Worm (Caenorhabditis elegans) whole organism, L1 larva: ENCODE measurements around the gene gln-2.

ENCODE experiments used
- C04F5.9 ChIP-seq: sonication (generic microtip); optimal IDR thresholded peaks from 2 replicates; lab custom pipeline; 2016; ENCODE audit warnings: missing genetic modification characterization, missing compliant biosample characterization
- C34B4.2 ChIP-seq: sonication (generic microtip); optimal IDR thresholded peaks from 2 replicates; lab custom pipeline; 2017; ENCODE audit warnings: mild to moderate bottlenecking, missing genetic modification characterization, missing compliant biosample characterization
- F16B12.6 ChIP-seq: fragments of 150-350 bp; optimal IDR thresholded peaks from 2 replicates; lab custom pipeline; 2014; ENCODE audit warnings: missing biosample characterization, missing genetic modification characterization
- Y116A8C.19 ChIP-seq: sonication (generic microtip); optimal IDR thresholded peaks from 2 replicates; lab custom pipeline; 2016; ENCODE audit warnings: missing compliant biosample characterization, missing genetic modification characterization, borderline replicate concordance
- alr-1 ChIP-seq: fragments of 200-800 bp; sonication (Bioruptor generic); optimal IDR thresholded peaks from 2 replicates; lab custom pipeline; 2018; ENCODE audit warnings: borderline replicate concordance, mild to moderate bottlenecking, missing genetic modification characterization, missing compliant biosample characterization
- blmp-1 ChIP-seq: fragments of 150-350 bp; optimal IDR thresholded peaks from 2 replicates; lab custom pipeline; 2014; ENCODE audit warnings: missing biosample characterization, missing genetic modification characterization
- ceh-63 ChIP-seq: fragments of 200-800 bp; sonication (Bioruptor generic); optimal IDR thresholded peaks from 2 replicates; lab custom pipeline; 2018; ENCODE audit warnings: mild to moderate bottlenecking, missing genetic modification characterization, missing compliant biosample characterization
- ceh-82 ChIP-seq, 3 experiments: fragments of 150-350 bp in 1 of 3; sonication (generic microtip) in 2 of 3; optimal IDR thresholded peaks; 2 replicates each; lab custom pipeline; 2014 to 2017; ENCODE audit warnings: missing biosample characterization in 3 of 3, missing genetic modification characterization in 3 of 3
- ces-1 ChIP-seq: fragments of 150-350 bp; optimal IDR thresholded peaks from 2 replicates; lab custom pipeline; 2014; ENCODE audit warnings: missing biosample characterization, missing genetic modification reagents, missing genetic modification characterization
- efl-1 ChIP-seq, 4 experiments: fragments of 150-350 bp; optimal IDR thresholded peaks in 3 of 4; peaks in 1 of 4; 1 replicate in 1 of 4; 2 replicates in 3 of 4; lab custom pipeline; 2014; ENCODE audit warnings: missing biosample characterization in 2 of 4, missing genetic modification characterization in 2 of 4, missing genetic modification reagents in 2 of 4
- egl-13 ChIP-seq: sonication (generic microtip); optimal IDR thresholded peaks from 2 replicates; lab custom pipeline; 2016; ENCODE audit warnings: missing genotype, missing genetic modification reagents, missing genetic modification characterization, missing compliant biosample characterization
- ets-5 ChIP-seq: fragments of 200-800 bp; sonication (Bioruptor generic); IDR thresholded peaks from 2 replicates; pipeline ENCODE4 v1.3.6; 2022; ENCODE audit warnings: missing genetic modification characterization, missing compliant biosample characterization
- fkh-10 ChIP-seq: sonication (generic microtip); optimal IDR thresholded peaks from 2 replicates; lab custom pipeline; 2017; ENCODE audit warnings: missing biosample characterization, missing genetic modification reagents, missing genetic modification characterization
- fkh-4 ChIP-seq: sonication (generic microtip); optimal IDR thresholded peaks from 2 replicates; lab custom pipeline; 2016; ENCODE audit warnings: missing compliant biosample characterization, missing genetic modification characterization, borderline replicate concordance
- grh-1 ChIP-seq: fragments of 200-800 bp; sonication (Bioruptor generic); IDR thresholded peaks from 2 replicates; pipeline ENCODE4 v1.3.6; 2022; ENCODE audit warnings: missing genetic modification reagents, missing genetic modification characterization, missing compliant biosample characterization
- irx-1 ChIP-seq: sonication (generic microtip); optimal IDR thresholded peaks from 2 replicates; lab custom pipeline; 2016; ENCODE audit warnings: missing genetic modification characterization, missing compliant biosample characterization
- isw-1 ChIP-seq: fragments of 200-800 bp; sonication (Bioruptor generic); IDR thresholded peaks from 2 replicates; pipeline ENCODE4 v1.3.6; 2022; ENCODE audit warnings: missing genetic modification characterization, missing compliant biosample characterization
- jun-1 ChIP-seq: fragments of 150-350 bp; optimal IDR thresholded peaks from 2 replicates; lab custom pipeline; 2014; ENCODE audit warnings: missing biosample characterization, missing genetic modification reagents, missing genetic modification characterization
- lin-13 ChIP-seq: fragments of 150-350 bp; optimal IDR thresholded peaks from 2 replicates; lab custom pipeline; 2014; ENCODE audit warnings: missing biosample characterization, missing genetic modification reagents, missing genetic modification characterization
- lin-14 ChIP-seq: fragments of 200-800 bp; sonication (Bioruptor generic); optimal IDR thresholded peaks from 2 replicates; lab custom pipeline; 2018; ENCODE audit warnings: mild to moderate bottlenecking, missing genetic modification characterization, moderate library complexity, missing compliant biosample characterization
- lin-35 ChIP-seq, 2 experiments: fragments of 150-350 bp; optimal IDR thresholded peaks; 2 replicates each; lab custom pipeline; 2014; ENCODE audit warnings: missing biosample characterization in 2 of 2, missing genetic modification characterization in 2 of 2, missing genetic modification reagents in 2 of 2
- lin-39 ChIP-seq: fragments of 150-350 bp; optimal IDR thresholded peaks from 2 replicates; lab custom pipeline; 2014; ENCODE audit warnings: missing biosample characterization, missing genetic modification reagents, missing genetic modification characterization
- lsy-2 ChIP-seq, 2 experiments: fragments of 150-350 bp; optimal IDR thresholded peaks; 2 replicates each; lab custom pipeline; 2014; ENCODE audit warnings: missing biosample characterization in 2 of 2, missing genetic modification characterization in 2 of 2
- nhr-11 ChIP-seq: fragments of 150-350 bp; optimal IDR thresholded peaks from 2 replicates; lab custom pipeline; 2014; ENCODE audit warnings: missing biosample characterization, missing genetic modification characterization
- nhr-12 ChIP-seq: sonication (generic microtip); optimal IDR thresholded peaks from 2 replicates; lab custom pipeline; 2017; ENCODE audit warnings: missing biosample characterization, missing genetic modification characterization
- nhr-19 ChIP-seq: fragments of 200-800 bp; sonication (Bioruptor generic); conservative IDR thresholded peaks from 2 replicates; pipeline ENCODE4 v1.3.6; 2022; ENCODE audit warnings: missing genetic modification characterization, missing compliant biosample characterization
- nhr-20 ChIP-seq: sonication (generic microtip); optimal IDR thresholded peaks from 2 replicates; lab custom pipeline; 2016; ENCODE audit warnings: mild to moderate bottlenecking, missing genetic modification characterization, missing compliant biosample characterization
- nhr-71 ChIP-seq: sonication (generic microtip); optimal IDR thresholded peaks from 2 replicates; lab custom pipeline; 2016; ENCODE audit warnings: mild to moderate bottlenecking, missing genetic modification characterization, moderate library complexity, missing compliant biosample characterization
- nhr-77 ChIP-seq: fragments of 150-350 bp; optimal IDR thresholded peaks from 2 replicates; lab custom pipeline; 2014; ENCODE audit warnings: missing biosample characterization, missing genetic modification characterization
- nhr-85 ChIP-seq: sonication (generic microtip); peaks from one replicate; lab custom pipeline; 2016; ENCODE audit warnings: missing genetic modification characterization, inconsistent platforms, missing compliant biosample characterization
- nhr-90 ChIP-seq: sonication (generic microtip); optimal IDR thresholded peaks from 2 replicates; lab custom pipeline; 2016; ENCODE audit warnings: mild to moderate bottlenecking, missing genetic modification characterization, missing compliant biosample characterization; ENCODE audit not compliant: poor library complexity
- rnt-1 ChIP-seq: sonication (generic microtip); optimal IDR thresholded peaks from 2 replicates; lab custom pipeline; 2016; ENCODE audit warnings: mild to moderate bottlenecking, missing genetic modification characterization, moderate library complexity, missing compliant biosample characterization
- snu-23 ChIP-seq: sonication (generic microtip); optimal IDR thresholded peaks from 2 replicates; lab custom pipeline; 2016; ENCODE audit warnings: missing genetic modification characterization, missing compliant biosample characterization
- sox-4 ChIP-seq: sonication (generic microtip); optimal IDR thresholded peaks from 2 replicates; lab custom pipeline; 2016; ENCODE audit warnings: missing genetic modification characterization, missing compliant biosample characterization
- sup-37 ChIP-seq: fragments of 200-800 bp; sonication (Bioruptor generic); optimal IDR thresholded peaks from 2 replicates; lab custom pipeline; 2018; ENCODE audit warnings: mild to moderate bottlenecking, missing genetic modification characterization, missing compliant biosample characterization
- swsn-7 ChIP-seq: sonication (generic microtip); optimal IDR thresholded peaks from 2 replicates; lab custom pipeline; 2016; ENCODE audit warnings: missing genetic modification characterization, missing compliant biosample characterization
- tbx-2 ChIP-seq: sonication (generic microtip); optimal IDR thresholded peaks from 2 replicates; lab custom pipeline; 2016; ENCODE audit warnings: missing genetic modification characterization, missing compliant biosample characterization
- tlp-1 ChIP-seq: fragments of 150-350 bp; optimal IDR thresholded peaks from 2 replicates; lab custom pipeline; 2014; ENCODE audit warnings: missing biosample characterization, missing genetic modification characterization
- unc-30 ChIP-seq: sonication (generic microtip); optimal IDR thresholded peaks from 2 replicates; lab custom pipeline; 2017; ENCODE audit warnings: missing biosample characterization, missing genetic modification characterization
- unc-62 ChIP-seq: fragments of 150-350 bp; optimal IDR thresholded peaks from 2 replicates; lab custom pipeline; 2014; ENCODE audit warnings: missing biosample characterization, missing genetic modification reagents, missing genetic modification characterization
- unc-86 ChIP-seq: sonication (generic microtip); optimal IDR thresholded peaks from 2 replicates; lab custom pipeline; 2016; ENCODE audit warnings: missing genetic modification characterization, missing compliant biosample characterization
- unc-98 ChIP-seq: fragments of 200-800 bp; sonication (Bioruptor generic); IDR thresholded peaks from 2 replicates; pipeline ENCODE4 v1.3.6; 2022; ENCODE audit warnings: missing genetic modification characterization, missing compliant biosample characterization
- xbp-1 ChIP-seq: sonication (generic microtip); optimal IDR thresholded peaks from 2 replicates; lab custom pipeline; 2016; ENCODE audit warnings: missing genetic modification characterization, missing compliant biosample characterization
- zag-1 ChIP-seq: fragments of 150-350 bp; optimal IDR thresholded peaks from 2 replicates; lab custom pipeline; 2014; ENCODE audit warnings: missing biosample characterization, missing genetic modification characterization
- ztf-4 ChIP-seq: fragments of 150-350 bp; optimal IDR thresholded peaks from 2 replicates; lab custom pipeline; 2014; ENCODE audit warnings: missing biosample characterization, missing genetic modification characterization

gln-2 gene

ce11 chrIII:9907574-9907973 is 37.0 kb downstream of the gln-2 start:
- no peak for TF ChIP-seq nhr-90 (tag; lab: Kevin White, UChicago)
- TF ChIP-seq nhr-85 (tag; lab: Kevin White, UChicago), result peak; percentile 50
- TF ChIP-seq unc-30 (tag; lab: Kevin White, UChicago), result no peak
- no peak for TF ChIP-seq ces-1 (GFP tag; lab: Kevin White, UChicago)
- no peak for TF ChIP-seq C04F5.9 (tag; lab: Kevin White, UChicago)
- TF ChIP-seq irx-1 (tag; lab: Kevin White, UChicago), result no peak
- no peak for TF ChIP-seq lin-35 (GFP tag; optimal IDR thresholded peaks at IDR 0.05; lab: Kevin White, UChicago)
- TF ChIP-seq nhr-20 (tag; lab: Kevin White, UChicago), result peak; percentile 27
- no peak for TF ChIP-seq nhr-77 (tag; lab: Kevin White, UChicago)
- peak; percentile 30 for TF ChIP-seq snu-23 (GFP tag; lab: Kevin White, UChicago)
- no peak for TF ChIP-seq nhr-11 (tag; lab: Kevin White, UChicago)
- no peak for TF ChIP-seq alr-1 (tag; lab: Kevin White, UChicago)
- no peak for TF ChIP-seq tlp-1 (tag; lab: Kevin White, UChicago)
- peak in 1 of 2 experiments; percentile 32 for TF ChIP-seq lsy-2 (tag; optimal IDR thresholded peaks at IDR 0.05; lab: Kevin White, UChicago)
- no peak for TF ChIP-seq unc-98 (GFP tag; lab: Robert Waterston, UW)
- no peak for TF ChIP-seq tbx-2 (tag; lab: Kevin White, UChicago)
- no peak for TF ChIP-seq nhr-12 (tag; lab: Kevin White, UChicago)
- TF ChIP-seq ceh-63 (GFP tag; lab: Kevin White, UChicago), result no peak
- TF ChIP-seq egl-13 (tag; lab: Kevin White, UChicago), result no peak
- no peak for TF ChIP-seq sox-4 (tag; lab: Kevin White, UChicago)
- no peak for TF ChIP-seq Y116A8C.19 (tag; lab: Kevin White, UChicago)
- TF ChIP-seq ets-5 (GFP tag; lab: Robert Waterston, UW), result no peak
- TF ChIP-seq lin-39 (tag; lab: Kevin White, UChicago), result no peak
- peak; percentile 23 for TF ChIP-seq nhr-71 (tag; lab: Kevin White, UChicago)
- TF ChIP-seq ceh-82 (tag; optimal IDR thresholded peaks at IDR 0.05; lab: Kevin White, UChicago), result no peak
- TF ChIP-seq grh-1 (GFP tag; lab: Robert Waterston, UW), result peak; percentile 72
- no peak for TF ChIP-seq nhr-19
- TF ChIP-seq lin-14 (GFP tag; lab: Kevin White, UChicago), result peak; percentile 58
- TF ChIP-seq zag-1 (tag; lab: Kevin White, UChicago), result no peak
- TF ChIP-seq fkh-4 (tag; lab: Kevin White, UChicago), result no peak
- no peak for TF ChIP-seq unc-86
- TF ChIP-seq xbp-1, result no peak
- peak; percentile 41 for TF ChIP-seq blmp-1 (tag; lab: Kevin White, UChicago)
- TF ChIP-seq jun-1 (tag; lab: Kevin White, UChicago), result no peak
- TF ChIP-seq F16B12.6, result no peak
- TF ChIP-seq sup-37, result no peak
- no peak for TF ChIP-seq lin-13 (GFP tag; lab: Kevin White, UChicago)
- no peak for TF ChIP-seq ztf-4 (tag; lab: Kevin White, UChicago)

- peak; percentile 65 for TF ChIP-seq fkh-10 (GFP tag; lab: Kevin White, UChicago)
- TF ChIP-seq ces-1 (GFP tag; lab: Kevin White, UChicago), result peak; percentile 74
- no peak for TF ChIP-seq unc-62 (GFP tag; lab: Kevin White, UChicago)
- no peak for TF ChIP-seq jun-1 (tag; lab: Kevin White, UChicago)
- TF ChIP-seq lin-13 (GFP tag; lab: Kevin White, UChicago), result no peak
- peak; percentile 34 for TF ChIP-seq rnt-1 (tag; lab: Kevin White, UChicago)
- peak in 1 of 2 experiments; percentile 13 for TF ChIP-seq lin-35 (GFP tag; optimal IDR thresholded peaks at IDR 0.05; lab: Kevin White, UChicago)
- TF ChIP-seq isw-1 (GFP tag; lab: Robert Waterston, UW), result no peak
- peak in 1 of 2 experiments; percentile 1 for TF ChIP-seq efl-1 (optimal IDR thresholded peaks at IDR 0.05; lab: Kevin White, UChicago)
- peak in 1 of 2 experiments; percentile 80 for TF ChIP-seq efl-1 (GFP tag; optimal IDR thresholded peaks at IDR 0.05 in 1 of 2; lab: Kevin White, UChicago)
- TF ChIP-seq lsy-2 (tag; optimal IDR thresholded peaks at IDR 0.05; lab: Kevin White, UChicago), result peak; percentile 8 to 27
- peak; percentile 20 for TF ChIP-seq swsn-7
- peak; percentile 89 for TF ChIP-seq lin-14 (GFP tag; lab: Kevin White, UChicago)
- no peak for TF ChIP-seq C34B4.2 (tag; lab: Kevin White, UChicago)
- TF ChIP-seq nhr-71 (tag; lab: Kevin White, UChicago), result peak; percentile 16
These were observed 39.3 kb downstream of the gln-2 start for ce11 chrIII:9905307-9905706.
